Worm (Caenorhabditis elegans) whole organism, L2 larva: ENCODE data around the gene F59A6.3.
A peak's percentile ranks its signal among the peaks of the same experiment; 100 is the strongest.

Source experiments
- C34F6.9 ChIP-seq: fragments of 150-350 bp; optimal IDR thresholded peaks from 2 replicates; lab custom pipeline; 2014; ENCODE audit warnings: missing biosample characterization, missing genetic modification characterization
- F13H6.1 ChIP-seq: sonication (generic microtip); optimal IDR thresholded peaks from 2 replicates; lab custom pipeline; 2016; ENCODE audit warnings: missing genetic modification characterization, missing compliant biosample characterization
- Y55F3AM.14 ChIP-seq: fragments of 200-800 bp; sonication (Bioruptor generic); optimal IDR thresholded peaks from 2 replicates; lab custom pipeline; 2018; ENCODE audit warnings: mild to moderate bottlenecking, missing genetic modification characterization, missing compliant biosample characterization
- alr-1 ChIP-seq: fragments of 150-350 bp; optimal IDR thresholded peaks from 2 replicates; lab custom pipeline; 2014; ENCODE audit warnings: missing biosample characterization, missing genetic modification characterization
- aly-2 ChIP-seq: fragments of 150-350 bp; optimal IDR thresholded peaks from 2 replicates; lab custom pipeline; 2014; ENCODE audit warnings: missing biosample characterization, missing genetic modification characterization
- ama-1 ChIP-seq: fragments of 150-350 bp; optimal IDR thresholded peaks from 2 replicates; lab custom pipeline; 2018; ENCODE audit warnings: inconsistent platforms
- blmp-1 ChIP-seq: sonication (generic microtip); optimal IDR thresholded peaks from 2 replicates; lab custom pipeline; 2017; ENCODE audit warnings: missing genetic modification characterization, mild to moderate bottlenecking, missing compliant biosample characterization, antibody characterized with exemption, moderate library complexity; ENCODE audit not compliant: insufficient read depth
- ceh-16 ChIP-seq: fragments of 150-350 bp; optimal IDR thresholded peaks from 2 replicates; lab custom pipeline; 2014; ENCODE audit warnings: missing biosample characterization, missing genetic modification characterization
- crh-2 ChIP-seq: sonication (generic microtip); optimal IDR thresholded peaks from 2 replicates; lab custom pipeline; 2017; ENCODE audit warnings: missing biosample characterization, missing genetic modification characterization
- dmd-4 ChIP-seq: sonication (generic microtip); optimal IDR thresholded peaks from 2 replicates; lab custom pipeline; 2017; ENCODE audit warnings: missing biosample characterization, missing genetic modification characterization
- egl-27 ChIP-seq: sonication (generic microtip); optimal IDR thresholded peaks from 3 replicates; lab custom pipeline; 2017; ENCODE audit warnings: missing biosample characterization, missing genetic modification reagents, missing genetic modification characterization
- elt-1 ChIP-seq: fragments of 150-350 bp; optimal IDR thresholded peaks from 2 replicates; lab custom pipeline; 2014; ENCODE audit warnings: missing biosample characterization, missing genetic modification characterization
- elt-3 ChIP-seq: sonication (generic microtip); optimal IDR thresholded peaks from 2 replicates; lab custom pipeline; 2017; ENCODE audit warnings: missing biosample characterization, missing genetic modification characterization
- gmeb-1 ChIP-seq: fragments of 150-350 bp; optimal IDR thresholded peaks from 2 replicates; lab custom pipeline; 2014; ENCODE audit warnings: missing biosample characterization, missing genetic modification characterization
- lin-11 ChIP-seq: fragments of 150-350 bp; sonication (generic microtip); optimal IDR thresholded peaks from 2 replicates; lab custom pipeline; 2014; ENCODE audit warnings: missing biosample characterization, missing genetic modification characterization, inconsistent platforms, mixed read lengths
- lin-13 ChIP-seq: fragments of 150-350 bp; optimal IDR thresholded peaks from 2 replicates; lab custom pipeline; 2014; ENCODE audit warnings: missing biosample characterization, missing genetic modification reagents, missing genetic modification characterization
- lin-39 ChIP-seq: fragments of 150-350 bp; optimal IDR thresholded peaks from 2 replicates; lab custom pipeline; 2014; ENCODE audit warnings: missing biosample characterization, missing genetic modification reagents, missing genetic modification characterization
- lsy-2 ChIP-seq, 2 experiments: fragments of 150-350 bp in 1 of 2; sonication (generic microtip) in 1 of 2; optimal IDR thresholded peaks; 2 replicates each; lab custom pipeline; 2014 to 2017; ENCODE audit warnings: missing biosample characterization in 2 of 2, missing genetic modification characterization in 2 of 2
- mab-5 ChIP-seq: fragments of 150-350 bp; optimal IDR thresholded peaks from 2 replicates; lab custom pipeline; 2014; ENCODE audit warnings: missing biosample characterization, missing genetic modification characterization
- mdl-1 ChIP-seq, 2 experiments: fragments of 150-350 bp in 1 of 2; sonication (generic microtip) in 1 of 2; optimal IDR thresholded peaks; 2 replicates each; lab custom pipeline; 2017; ENCODE audit warnings: missing biosample characterization in 2 of 2, missing genetic modification characterization in 2 of 2
- nhr-10 ChIP-seq: sonication (generic microtip); optimal IDR thresholded peaks from 2 replicates; lab custom pipeline; 2017; ENCODE audit warnings: missing biosample characterization, missing genetic modification characterization
- nhr-11 ChIP-seq: fragments of 150-350 bp; optimal IDR thresholded peaks from 2 replicates; lab custom pipeline; 2014; ENCODE audit warnings: missing biosample characterization, missing genetic modification characterization
- nhr-12 ChIP-seq: fragments of 150-350 bp; optimal IDR thresholded peaks from 2 replicates; lab custom pipeline; 2014; ENCODE audit warnings: missing biosample characterization, missing genetic modification characterization
- nhr-129 ChIP-seq: fragments of 150-350 bp; optimal IDR thresholded peaks from 2 replicates; lab custom pipeline; 2014; ENCODE audit warnings: missing biosample characterization, missing genetic modification characterization
- nhr-21 ChIP-seq: fragments of 150-350 bp; optimal IDR thresholded peaks from 2 replicates; lab custom pipeline; 2014; ENCODE audit warnings: missing biosample characterization, missing genetic modification characterization
- nhr-237 ChIP-seq: fragments of 150-350 bp; optimal IDR thresholded peaks from 2 replicates; lab custom pipeline; 2014; ENCODE audit warnings: missing biosample characterization, missing genetic modification characterization
- nhr-25 ChIP-seq: fragments of 150-350 bp; sonication (generic microtip); optimal IDR thresholded peaks from 3 replicates; lab custom pipeline; 2014; ENCODE audit warnings: missing biosample characterization, missing genetic modification characterization
- nhr-6 ChIP-seq: fragments of 150-350 bp; optimal IDR thresholded peaks from 2 replicates; lab custom pipeline; 2014; ENCODE audit warnings: missing biosample characterization, missing genetic modification characterization
- nhr-77 ChIP-seq: fragments of 150-350 bp; optimal IDR thresholded peaks from 2 replicates; lab custom pipeline; 2014; ENCODE audit warnings: missing biosample characterization, missing genetic modification characterization
- peb-1 ChIP-seq: fragments of 150-350 bp; optimal IDR thresholded peaks from 2 replicates; lab custom pipeline; 2014; ENCODE audit warnings: missing biosample characterization, missing genetic modification characterization
- sem-4 ChIP-seq: fragments of 150-350 bp; optimal IDR thresholded peaks from 2 replicates; lab custom pipeline; 2014; ENCODE audit warnings: missing biosample characterization, missing genetic modification reagents, missing genetic modification characterization
- sma-3 ChIP-seq: sonication (generic microtip); optimal IDR thresholded peaks from 2 replicates; lab custom pipeline; 2016; ENCODE audit warnings: missing genetic modification reagents, missing genetic modification characterization, missing compliant biosample characterization
- sma-9 ChIP-seq, 2 experiments: fragments of 150-350 bp in 1 of 2; sonication (generic microtip) in 1 of 2; optimal IDR thresholded peaks; 2 replicates each; lab custom pipeline; 2014 to 2016; ENCODE audit warnings: missing genetic modification characterization in 2 of 2, mild to moderate bottlenecking in 1 of 2, missing biosample characterization in 1 of 2, missing compliant biosample characterization in 1 of 2, missing genetic modification reagents in 1 of 2, moderate library complexity in 1 of 2
- snpc-4 ChIP-seq: fragments of 150-350 bp; optimal IDR thresholded peaks from 2 replicates; lab custom pipeline; 2014; ENCODE audit warnings: missing biosample characterization, missing genetic modification characterization
- unc-39 ChIP-seq: fragments of 150-350 bp; optimal IDR thresholded peaks from 2 replicates; lab custom pipeline; 2014; ENCODE audit warnings: missing biosample characterization, missing genetic modification characterization
- unc-55 ChIP-seq: fragments of 150-350 bp; sonication (generic microtip); optimal IDR thresholded peaks from 3 replicates; lab custom pipeline; 2014; ENCODE audit warnings: missing biosample characterization, missing genetic modification reagents, missing genetic modification characterization
- unc-62 ChIP-seq: fragments of 150-350 bp; optimal IDR thresholded peaks from 2 replicates; lab custom pipeline; 2014; ENCODE audit warnings: missing biosample characterization, missing genetic modification reagents, missing genetic modification characterization
- zag-1 ChIP-seq: fragments of 150-350 bp; optimal IDR thresholded peaks from 2 replicates; lab custom pipeline; 2014; ENCODE audit warnings: missing biosample characterization, missing genetic modification characterization
- ztf-1 ChIP-seq: fragments of 200-800 bp; sonication (Bioruptor generic); conservative IDR thresholded peaks from 2 replicates; pipeline ENCODE4 v1.3.6; 2022; ENCODE audit warnings: missing genetic modification characterization, missing compliant biosample characterization
- ztf-11 ChIP-seq: sonication (generic microtip); optimal IDR thresholded peaks from 2 replicates; lab custom pipeline; 2017; ENCODE audit warnings: missing biosample characterization, missing genetic modification characterization
- ztf-4 ChIP-seq: fragments of 150-350 bp; optimal IDR thresholded peaks from 2 replicates; lab custom pipeline; 2014; ENCODE audit warnings: missing biosample characterization, missing genetic modification characterization

Gene F59A6.3

ce11 chrII:5048185-5048795, 40.2 kb downstream of the F59A6.3 start:
- TF ChIP-seq ztf-11 (tag; lab: Kevin White, UChicago) (no peak), nhr-129 (tag; lab: Kevin White, UChicago) (peak; percentile 54), C34F6.9 (tag; lab: Kevin White, UChicago) (peak; percentile 13)

- TF ChIP-seq aly-2 (tag; lab: Kevin White, UChicago) (no peak), Y55F3AM.14 (no peak), unc-55 (GFP tag; lab: Kevin White, UChicago) (no peak), nhr-237 (tag; lab: Kevin White, UChicago) (no peak), dmd-4 (tag; lab: Kevin White, UChicago) (no peak), crh-2 (tag; lab: Kevin White, UChicago) (peak; percentile 64), unc-62 (GFP tag; lab: Kevin White, UChicago) (no peak), nhr-77 (no peak), zag-1 (tag; lab: Kevin White, UChicago) (no peak), gmeb-1 (tag; lab: Kevin White, UChicago) (no peak), ztf-1 (GFP tag; lab: Robert Waterston, UW) (no peak), elt-1 (no peak), blmp-1 (tag; lab: Kevin White, UChicago) (peak; percentile 22), nhr-21 (tag; lab: Kevin White, UChicago) (no peak), lsy-2 (tag; optimal IDR thresholded peaks at IDR 0.05; lab: Kevin White, UChicago) (peak in 1 of 2 experiments; percentile 29), alr-1 (tag; lab: Kevin White, UChicago) (no peak), lin-13 (GFP tag; lab: Kevin White, UChicago) (no peak), nhr-11 (tag; lab: Kevin White, UChicago) (no peak), ztf-11 (tag; lab: Kevin White, UChicago) (no peak), nhr-129 (tag; lab: Kevin White, UChicago) (peak; percentile 5), egl-27 (tag; lab: Kevin White, UChicago) (peak; percentile 28), elt-3 (tag; lab: Kevin White, UChicago) (no peak), sma-9 (GFP tag; optimal IDR thresholded peaks at IDR 0.05; lab: Kevin White, UChicago) (peak; percentile 19), sma-9 (tag; optimal IDR thresholded peaks at IDR 0.05; lab: Kevin White, UChicago) (no peak), unc-39 (no peak), nhr-6 (tag; lab: Kevin White, UChicago) (peak; percentile 4), nhr-10 (no peak), sma-3 (GFP tag; lab: Kevin White, UChicago) (peak; percentile 21), nhr-25 (tag; lab: Kevin White, UChicago) (peak; percentile 84), ztf-4 (tag; lab: Kevin White, UChicago) (no peak), mab-5 (tag; lab: Kevin White, UChicago) (peak; percentile 62), F13H6.1 (tag; lab: Kevin White, UChicago) (peak; percentile 11), C34F6.9 (tag; lab: Kevin White, UChicago) (peak; percentile 2), sem-4 (tag; lab: Kevin White, UChicago) (peak; percentile 31)
Observed at ce11 chrII:5049249-5049648, 41.1 kb downstream of the F59A6.3 start.

DNA sequence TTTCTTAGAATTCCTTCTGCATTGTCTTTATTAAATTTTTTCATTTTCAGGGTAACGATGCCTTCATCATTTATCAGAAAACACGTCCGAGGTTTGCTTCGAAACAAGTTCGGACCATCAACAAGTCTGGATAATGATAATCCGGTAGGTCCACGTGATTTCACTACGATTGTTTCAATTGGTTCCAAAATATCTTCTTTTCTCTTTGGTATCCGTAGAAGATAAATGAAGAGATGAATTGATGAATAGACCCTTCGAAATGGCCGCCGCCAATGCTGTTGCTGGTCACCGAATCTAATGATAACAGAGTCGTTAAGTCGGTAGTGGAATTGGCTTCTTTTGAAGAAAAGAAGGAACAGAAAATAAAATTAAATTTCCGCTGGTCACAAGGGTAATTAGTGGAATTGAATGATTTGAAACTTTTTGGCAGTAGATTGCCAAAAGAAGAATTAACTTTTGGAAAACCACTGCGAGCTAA, 41.8 kb downstream of the F59A6.3 start, which contains the start of gene F33G12.6:
Gene F33G12.6, plus strand, starts transcription at position 51 of the 478 bp plus-strand sequence.
- TF ChIP-seq sem-4 (tag; lab: Kevin White, UChicago) (no peak), nhr-12 (no peak), mab-5 (tag; lab: Kevin White, UChicago) (no peak), lsy-2 (tag; optimal IDR thresholded peaks at IDR 0.05; lab: Kevin White, UChicago) (peak in 1 of 2 experiments; percentile 31), lin-11 (tag; lab: Kevin White, UChicago) (no peak), nhr-129 (tag; lab: Kevin White, UChicago) (peak; percentile 28), ceh-16 (tag; lab: Kevin White, UChicago) (no peak)

DNA sequence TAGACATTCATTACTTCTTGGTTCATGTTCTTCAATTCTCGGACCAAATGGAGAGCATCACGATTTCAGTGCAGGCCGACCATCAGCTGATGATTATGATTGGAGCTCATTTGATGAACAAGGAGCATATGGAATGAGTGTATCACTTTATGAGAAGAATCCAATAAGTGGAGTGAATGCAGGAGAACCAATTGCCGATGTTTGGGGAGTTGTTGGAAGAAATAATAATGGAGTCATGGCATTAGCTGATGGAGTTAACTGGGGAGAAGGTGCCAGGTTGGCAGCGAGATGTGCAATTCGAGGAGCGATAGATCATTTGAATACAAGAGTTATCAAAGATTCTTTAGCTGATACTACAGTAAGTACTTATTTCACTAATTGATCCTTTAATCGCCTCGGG, 42.6 kb downstream of the F59A6.3 start:
- TF ChIP-seq snpc-4 (tag; lab: Kevin White, UChicago) (no peak), nhr-12 (no peak), lsy-2 (tag; optimal IDR thresholded peaks at IDR 0.05; lab: Kevin White, UChicago) (no peak), gmeb-1 (tag; lab: Kevin White, UChicago) (no peak), unc-55 (GFP tag; lab: Kevin White, UChicago) (no peak), F13H6.1 (tag; lab: Kevin White, UChicago) (no peak), sma-3 (GFP tag; lab: Kevin White, UChicago) (no peak), aly-2 (tag; lab: Kevin White, UChicago) (no peak), ztf-11 (tag; lab: Kevin White, UChicago) (no peak), lin-39 (tag; lab: Kevin White, UChicago) (no peak), nhr-21 (tag; lab: Kevin White, UChicago) (no peak), nhr-237 (tag; lab: Kevin White, UChicago) (no peak), lin-13 (GFP tag; lab: Kevin White, UChicago) (no peak), lin-11 (tag; lab: Kevin White, UChicago) (no peak), mdl-1 (tag; optimal IDR thresholded peaks at IDR 0.05; lab: Kevin White, UChicago) (no peak), peb-1 (tag; lab: Kevin White, UChicago) (no peak), ama-1 (lab: Kevin White, UChicago) (no peak), nhr-11 (tag; lab: Kevin White, UChicago) (no peak)
